Worm (Caenorhabditis elegans): ENCODE results near the gene ncr-2.

ce11 chrIII:8235358-8235757 is 22.8 kb upstream of the ncr-2 start, which contains the start of gene C02F5.14:
- TF ChIP-seq nhr-28 (tag; optimal IDR thresholded peaks at IDR 0.05) (no peak), hlh-1 (tag; optimal IDR thresholded peaks at IDR 0.05) (no peak), unc-39 (tag; optimal IDR thresholded peaks at IDR 0.05) (no peak), lsy-2 (tag; optimal IDR thresholded peaks at IDR 0.05) (no peak), sem-2 (GFP tag; optimal IDR thresholded peaks at IDR 0.05) (no peak), nhr-12 (tag; optimal IDR thresholded peaks at IDR 0.05) (no peak), nhr-237 (tag; optimal IDR thresholded peaks at IDR 0.05) (no peak), ceh-83 (GFP tag; optimal IDR thresholded peaks at IDR 0.05) (no peak), elt-1 (tag; optimal IDR thresholded peaks at IDR 0.05; ENCODE audit: borderline replicate concordance, insufficient read depth) (no peak), tbx-8 (GFP tag; optimal IDR thresholded peaks at IDR 0.05) (no peak), lin-13 (tag; optimal IDR thresholded peaks at IDR 0.05) (no peak)
